Worm (Caenorhabditis elegans) whole organism, young adult: ENCODE data around the gene C24H10.2.
A peak's percentile ranks its signal among the peaks of the same experiment; 100 is the strongest.

ENCODE experiments used
- B0035.1 ChIP-seq: sonication (generic microtip); optimal IDR thresholded peaks from 2 replicates; lab custom pipeline; 2016; ENCODE audit warnings: missing genetic modification characterization, mild to moderate bottlenecking, missing compliant biosample characterization, missing genotype, missing genetic modification reagents
- B0336.3 ChIP-seq: fragments of 200-800 bp; sonication (Bioruptor generic); IDR thresholded peaks from 2 replicates; pipeline ENCODE4 v1.3.6; 2022; ENCODE audit warnings: missing genetic modification characterization, missing compliant biosample characterization
- C06A6.2 ChIP-seq: fragments of 200-800 bp; sonication (Bioruptor generic); conservative IDR thresholded peaks from 2 replicates; pipeline ENCODE4 v1.3.6; 2022; ENCODE audit warnings: missing genetic modification characterization, missing compliant biosample characterization
- C17E4.6 ChIP-seq: fragments of 200-800 bp; sonication (Bioruptor generic); IDR thresholded peaks from 2 replicates; pipeline ENCODE4 v1.3.6; 2022; ENCODE audit warnings: missing genetic modification reagents, missing genetic modification characterization, missing compliant biosample characterization
- F23B12.7 ChIP-seq: sonication (generic microtip); optimal IDR thresholded peaks from 2 replicates; lab custom pipeline; 2017; ENCODE audit warnings: missing genetic modification characterization, mild to moderate bottlenecking, missing compliant biosample characterization, antibody characterized with exemption, moderate library complexity; ENCODE audit not compliant: insufficient read depth
- F49E8.2 ChIP-seq: sonication (generic microtip); optimal IDR thresholded peaks from 3 replicates; lab custom pipeline; 2017; ENCODE audit warnings: missing genetic modification characterization, mild to moderate bottlenecking, missing compliant biosample characterization, antibody characterized with exemption, moderate library complexity; ENCODE audit not compliant: insufficient read depth
- F52B5.7 ChIP-seq: sonication (generic microtip); optimal IDR thresholded peaks from 2 replicates; lab custom pipeline; 2016; ENCODE audit warnings: mild to moderate bottlenecking, missing genetic modification characterization, missing compliant biosample characterization
- F57A8.1 ChIP-seq: fragments of 200-800 bp; sonication (Bioruptor generic); optimal IDR thresholded peaks from 2 replicates; lab custom pipeline; 2018; ENCODE audit warnings: mild to moderate bottlenecking, missing genetic modification characterization, moderate library complexity, missing compliant biosample characterization
- F57C9.4 ChIP-seq: sonication (generic microtip); optimal IDR thresholded peaks from 2 replicates; lab custom pipeline; 2017; ENCODE audit warnings: mild to moderate bottlenecking, missing genetic modification characterization, missing compliant biosample characterization
- K12H6.12 ChIP-seq: fragments of 200-800 bp; sonication (Bioruptor generic); optimal IDR thresholded peaks from 2 replicates; lab custom pipeline; 2018; ENCODE audit warnings: mild to moderate bottlenecking, missing genetic modification characterization, missing compliant biosample characterization
- T26A5.8 ChIP-seq: sonication (generic microtip); optimal IDR thresholded peaks from 2 replicates; lab custom pipeline; 2016; ENCODE audit warnings: missing genetic modification characterization, missing compliant biosample characterization
- Y53G8AR.9 ChIP-seq: fragments of 200-800 bp; sonication (Bioruptor generic); conservative IDR thresholded peaks from 2 replicates; pipeline ENCODE4 v1.3.6; 2022; ENCODE audit warnings: missing genetic modification reagents, missing genetic modification characterization, missing compliant biosample characterization
- Y67H2A.10 ChIP-seq: fragments of 200-800 bp; sonication (Bioruptor generic); conservative IDR thresholded peaks from 2 replicates; pipeline ENCODE4 v1.3.6; 2022; ENCODE audit warnings: missing genetic modification reagents, missing genetic modification characterization, missing compliant biosample characterization
- Y95B8A.8 ChIP-seq: fragments of 200-800 bp; sonication (Bioruptor generic); IDR thresholded peaks from 2 replicates; pipeline ENCODE4 v1.3.6; 2022; ENCODE audit warnings: missing genetic modification reagents, missing genetic modification characterization, missing compliant biosample characterization
- akir-1 ChIP-seq: fragments of 200-800 bp; sonication (Bioruptor generic); optimal IDR thresholded peaks from 2 replicates; lab custom pipeline; 2018; ENCODE audit warnings: mild to moderate bottlenecking, missing genetic modification characterization, moderate library complexity, missing compliant biosample characterization
- athp-1 ChIP-seq: sonication (generic microtip); optimal IDR thresholded peaks from 2 replicates; lab custom pipeline; 2017; ENCODE audit warnings: mild to moderate bottlenecking, missing genetic modification characterization, missing compliant biosample characterization
- attf-5 ChIP-seq: fragments of 200-800 bp; sonication (Bioruptor generic); optimal IDR thresholded peaks from 2 replicates; lab custom pipeline; 2018; ENCODE audit warnings: mild to moderate bottlenecking, missing genetic modification characterization, missing compliant biosample characterization
- attf-6 ChIP-seq: fragments of 200-800 bp; sonication (Bioruptor generic); IDR thresholded peaks from 2 replicates; pipeline ENCODE4 v1.3.6; 2022; ENCODE audit warnings: missing genetic modification reagents, missing genetic modification characterization, missing compliant biosample characterization
- ccch-3 ChIP-seq: fragments of 200-800 bp; sonication (Bioruptor generic); optimal IDR thresholded peaks from 2 replicates; lab custom pipeline; 2018; ENCODE audit warnings: mild to moderate bottlenecking, missing genetic modification characterization, missing compliant biosample characterization
- ceh-27 ChIP-seq: fragments of 200-800 bp; sonication (Bioruptor generic); optimal IDR thresholded peaks from 2 replicates; lab custom pipeline; 2018; ENCODE audit warnings: mild to moderate bottlenecking, missing genetic modification characterization, moderate library complexity, missing compliant biosample characterization
- ceh-40 ChIP-seq: fragments of 200-800 bp; sonication (Bioruptor generic); IDR thresholded peaks from 2 replicates; pipeline ENCODE4 v1.3.6; 2022; ENCODE audit warnings: missing genetic modification characterization, missing compliant biosample characterization
- ceh-58 ChIP-seq: fragments of 200-800 bp; sonication (Bioruptor generic); IDR thresholded peaks from 2 replicates; pipeline ENCODE4 v1.3.6; 2022; ENCODE audit warnings: missing genetic modification characterization, missing compliant biosample characterization
- dox-1 ChIP-seq: fragments of 200-800 bp; sonication (Bioruptor generic); IDR thresholded peaks from 2 replicates; pipeline ENCODE4 v1.3.6; 2022; ENCODE audit warnings: missing genetic modification reagents, missing genetic modification characterization, missing compliant biosample characterization
- dpl-1 ChIP-seq: fragments of 150-350 bp; optimal IDR thresholded peaks from 2 replicates; lab custom pipeline; 2014; ENCODE audit warnings: missing biosample characterization, missing genetic modification reagents, missing genetic modification characterization
- egl-44 ChIP-seq: fragments of 200-800 bp; sonication (Bioruptor generic); IDR thresholded peaks from 2 replicates; pipeline ENCODE4 v1.3.6; 2022; ENCODE audit warnings: missing genetic modification reagents, missing genetic modification characterization, missing compliant biosample characterization
- ekl-4 ChIP-seq: fragments of 200-800 bp; sonication (Bioruptor generic); IDR thresholded peaks from 2 replicates; pipeline ENCODE4 v1.3.6; 2022; ENCODE audit warnings: missing genetic modification reagents, missing genetic modification characterization, missing compliant biosample characterization
- hlh-12 ChIP-seq: sonication (generic microtip); optimal IDR thresholded peaks from 2 replicates; lab custom pipeline; 2016; ENCODE audit warnings: missing genetic modification characterization, missing compliant biosample characterization
- hlh-26 ChIP-seq: fragments of 200-800 bp; sonication (Bioruptor generic); conservative IDR thresholded peaks from 2 replicates; pipeline ENCODE4 v1.3.6; 2022; ENCODE audit warnings: missing genetic modification reagents, missing genetic modification characterization, missing compliant biosample characterization
- hmg-1.2 ChIP-seq: fragments of 200-800 bp; sonication (Bioruptor generic); IDR thresholded peaks from 2 replicates; pipeline ENCODE4 v1.3.6; 2022; ENCODE audit warnings: missing genetic modification reagents, missing genetic modification characterization, missing compliant biosample characterization
- hsf-1 ChIP-seq: fragments of 200-800 bp; sonication (Bioruptor generic); IDR thresholded peaks from 2 replicates; pipeline ENCODE4 v1.3.6; 2022; ENCODE audit warnings: missing genetic modification reagents, missing genetic modification characterization, missing compliant biosample characterization
- lag-1 ChIP-seq: fragments of 200-800 bp; sonication (Bioruptor generic); IDR thresholded peaks from 2 replicates; pipeline ENCODE4 v1.3.6; 2022; ENCODE audit warnings: missing genetic modification reagents, missing genetic modification characterization, missing compliant biosample characterization
- lin-35 ChIP-seq, 3 experiments: fragments of 150-350 bp in 2 of 3; sonication (generic microtip) in 1 of 3; optimal IDR thresholded peaks; 2 replicates each; lab custom pipeline; 2014 to 2018; ENCODE audit warnings: missing biosample characterization in 3 of 3, missing genetic modification characterization in 3 of 3, missing genetic modification reagents in 3 of 3
- lsy-27 ChIP-seq: sonication (generic microtip); optimal IDR thresholded peaks from 2 replicates; lab custom pipeline; 2017; ENCODE audit warnings: missing genetic modification characterization, mild to moderate bottlenecking, missing compliant biosample characterization, antibody characterized with exemption, missing genotype, borderline replicate concordance; ENCODE audit not compliant: insufficient read depth
- madf-6 ChIP-seq: fragments of 200-800 bp; sonication (Bioruptor generic); IDR thresholded peaks from 2 replicates; pipeline ENCODE4 v1.3.6; 2022; ENCODE audit warnings: missing genetic modification reagents, missing genetic modification characterization, missing compliant biosample characterization
- madf-8 ChIP-seq: fragments of 200-800 bp; sonication (Bioruptor generic); conservative IDR thresholded peaks from 2 replicates; pipeline ENCODE4 v1.3.6; 2022; ENCODE audit warnings: missing genetic modification reagents, missing genetic modification characterization, missing compliant biosample characterization
- mxl-1 ChIP-seq: sonication (generic microtip); optimal IDR thresholded peaks from 2 replicates; lab custom pipeline; 2016; ENCODE audit warnings: missing genetic modification characterization, missing compliant biosample characterization
- nfya-2 ChIP-seq: fragments of 200-800 bp; sonication (Bioruptor generic); IDR thresholded peaks from 2 replicates; pipeline ENCODE4 v1.3.6; 2022; ENCODE audit warnings: missing genetic modification reagents, missing genetic modification characterization, missing compliant biosample characterization
- nhr-179 ChIP-seq: sonication (generic microtip); optimal IDR thresholded peaks from 2 replicates; lab custom pipeline; 2016; ENCODE audit warnings: mild to moderate bottlenecking, missing genetic modification characterization, missing compliant biosample characterization
- rpc-1 ChIP-seq, 2 experiments: fragments of 150-350 bp in 1 of 2; sonication (generic microtip) in 1 of 2; optimal IDR thresholded peaks; 2 replicates each; lab custom pipeline; 2014 to 2018; ENCODE audit warnings: missing biosample characterization in 1 of 2, missing genetic modification characterization in 1 of 2, missing genetic modification reagents in 1 of 2, missing genotype in 1 of 2
- sdz-38 ChIP-seq: sonication (generic microtip); optimal IDR thresholded peaks from 2 replicates; lab custom pipeline; 2016; ENCODE audit warnings: missing genotype, missing genetic modification characterization, missing compliant biosample characterization
- snpc-1.1 ChIP-seq: sonication (generic microtip); optimal IDR thresholded peaks from 2 replicates; lab custom pipeline; 2017; ENCODE audit warnings: missing genetic modification characterization, mild to moderate bottlenecking, missing compliant biosample characterization, antibody characterized with exemption, moderate library complexity, missing genotype, missing genetic modification reagents; ENCODE audit not compliant: insufficient read depth
- snpc-1.3 ChIP-seq: sonication (generic microtip); optimal IDR thresholded peaks from 2 replicates; lab custom pipeline; 2017; ENCODE audit warnings: missing genetic modification characterization, mild to moderate bottlenecking, missing compliant biosample characterization, antibody characterized with exemption, moderate library complexity, missing genotype, missing genetic modification reagents; ENCODE audit not compliant: insufficient read depth
- somi-1 ChIP-seq: fragments of 200-800 bp; sonication (Bioruptor generic); optimal IDR thresholded peaks from 2 replicates; lab custom pipeline; 2018; ENCODE audit warnings: mild to moderate bottlenecking, missing genetic modification characterization, missing compliant biosample characterization
- tbx-9 ChIP-seq: sonication (generic microtip); optimal IDR thresholded peaks from 2 replicates; lab custom pipeline; 2016; ENCODE audit warnings: borderline replicate concordance, missing genetic modification characterization, inconsistent platforms, missing compliant biosample characterization
- xnd-1 ChIP-seq: sonication (generic microtip); optimal IDR thresholded peaks from 2 replicates; lab custom pipeline; 2016; ENCODE audit warnings: missing genotype, missing genetic modification reagents, missing genetic modification characterization, missing compliant biosample characterization
- ztf-18 ChIP-seq: sonication (generic microtip); optimal IDR thresholded peaks from 2 replicates; lab custom pipeline; 2016; ENCODE audit warnings: missing genotype, mild to moderate bottlenecking, missing genetic modification characterization, missing compliant biosample characterization
- ztf-25 ChIP-seq: fragments of 200-800 bp; sonication (Bioruptor generic); IDR thresholded peaks from 2 replicates; pipeline ENCODE4 v1.3.6; 2022; ENCODE audit warnings: missing genetic modification reagents, missing genetic modification characterization, missing compliant biosample characterization
- ztf-6 ChIP-seq: fragments of 200-800 bp; sonication (Bioruptor generic); IDR thresholded peaks from 2 replicates; pipeline ENCODE4 v1.3.6; 2022; ENCODE audit warnings: missing genetic modification reagents, missing genetic modification characterization, missing compliant biosample characterization

C24H10.2 gene

DNA sequence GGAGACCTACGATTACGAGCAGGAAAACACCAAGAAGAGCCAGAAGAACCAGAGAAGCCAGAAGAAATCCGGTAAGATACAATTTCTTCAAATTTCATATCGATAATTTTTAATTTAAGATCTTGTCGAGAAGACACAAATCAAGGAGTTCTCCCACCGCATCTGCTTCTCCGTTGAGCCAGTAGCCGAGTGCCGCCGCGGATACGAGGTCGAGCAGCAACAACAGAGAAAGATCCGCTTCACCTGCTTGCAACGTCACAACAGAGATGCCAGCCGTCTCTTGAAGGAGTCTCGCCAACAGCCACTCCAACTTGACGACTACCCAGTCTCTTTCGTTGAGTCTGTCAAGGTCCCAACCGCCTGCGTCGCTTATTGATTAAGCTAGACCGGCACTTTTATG is 41.3 kb downstream of the C24H10.2 start (continued):
- TF ChIP-seq ceh-58 (GFP tag; lab: Robert Waterston, UW) (no peak), athp-1 (tag; lab: Kevin White, UChicago) (no peak), tbx-9 (tag; lab: Kevin White, UChicago) (no peak), egl-44 (GFP tag; lab: Robert Waterston, UW) (0 out of 2 replicates have a peak, but pooled peaks have one; percentile 23), ekl-4 (GFP tag; lab: Robert Waterston, UW) (no peak), hmg-1.2 (GFP tag; lab: Robert Waterston, UW) (no peak), F23B12.7 (tag; lab: Kevin White, UChicago) (no peak), Y53G8AR.9 (GFP tag; lab: Robert Waterston, UW) (no peak; the same call in 1 of the 2 replicates), Y67H2A.10 (GFP tag; lab: Robert Waterston, UW) (no peak), F57A8.1 (GFP tag; lab: Kevin White, UChicago) (no peak), lsy-27 (tag; lab: Kevin White, UChicago) (no peak), attf-5 (GFP tag; lab: Kevin White, UChicago) (no peak), akir-1 (GFP tag; lab: Kevin White, UChicago) (no peak), ztf-18 (no peak), B0336.3 (GFP tag; lab: Robert Waterston, UW) (peak; percentile 0; the same call in 1 of the 2 replicates), madf-8 (GFP tag; lab: Robert Waterston, UW) (no peak), ccch-3 (GFP tag; lab: Kevin White, UChicago) (no peak), xnd-1 (no peak), F57C9.4 (tag; lab: Kevin White, UChicago) (no peak), ceh-27 (no peak), mxl-1 (tag; lab: Kevin White, UChicago) (no peak), ztf-6 (GFP tag; lab: Robert Waterston, UW) (no peak), snpc-1.3 (no peak), rpc-1 (optimal IDR thresholded peaks at IDR 0.05; lab: Kevin White, UChicago) (no peak), rpc-1 (tag; optimal IDR thresholded peaks at IDR 0.05; lab: Kevin White, UChicago) (no peak), madf-6 (GFP tag; lab: Robert Waterston, UW) (no peak), B0035.1 (no peak), hsf-1 (no peak), lag-1 (no peak), dox-1 (GFP tag; lab: Robert Waterston, UW) (no peak), hlh-26 (no peak), dpl-1 (GFP tag; lab: Kevin White, UChicago) (no peak), snpc-1.1 (tag; lab: Kevin White, UChicago) (no peak), ztf-25 (GFP tag; lab: Robert Waterston, UW) (no peak), hlh-12 (no peak), F52B5.7 (tag; lab: Kevin White, UChicago) (no peak), K12H6.12 (tag; lab: Kevin White, UChicago) (no peak), Y95B8A.8 (0 out of 2 replicates have a peak, but pooled peaks have one; percentile 10), C17E4.6 (GFP tag; lab: Robert Waterston, UW) (no peak), F49E8.2 (tag; lab: Kevin White, UChicago) (no peak), attf-6 (no peak), T26A5.8 (tag; lab: Kevin White, UChicago) (no peak), ceh-40 (GFP tag; lab: Robert Waterston, UW) (no peak), lin-35 (GFP tag; optimal IDR thresholded peaks at IDR 0.05; lab: Kevin White, UChicago) (no peak), nfya-2 (GFP tag; lab: Robert Waterston, UW) (no peak), sdz-38 (tag; lab: Kevin White, UChicago) (no peak), nhr-179 (tag; lab: Kevin White, UChicago) (no peak), somi-1 (GFP tag; lab: Kevin White, UChicago) (no peak), C06A6.2 (GFP tag; lab: Robert Waterston, UW) (no peak)
